Fruit fly (Drosophila melanogaster) whole organism, pupa: ENCODE results near the gene plum.

Experiments
- CG10348 ChIP-seq: fragments of 200-800 bp; sonication (Bioruptor generic); IDR thresholded peaks from 2 replicates; pipeline ENCODE4 v1.3.6; 2022; ENCODE audit warnings: missing biosample characterization, missing genetic modification characterization
- CG4496 ChIP-seq: fragments of 200-800 bp; sonication (Bioruptor generic); IDR thresholded peaks from 3 replicates; pipeline ENCODE4 v1.3.6; 2022; ENCODE audit warnings: missing biosample characterization, missing genetic modification characterization
- CG8159 ChIP-seq: fragments of 200-800 bp; sonication (Bioruptor generic); optimal IDR thresholded peaks from 3 replicates; lab custom pipeline; 2018; ENCODE audit warnings: missing biosample characterization, mild to moderate bottlenecking, missing genetic modification characterization, moderate library complexity
- CG8301 ChIP-seq: fragments of 200-800 bp; sonication (Bioruptor generic); optimal IDR thresholded peaks from 2 replicates; lab custom pipeline; 2018; ENCODE audit warnings: missing biosample characterization, mild to moderate bottlenecking, missing genetic modification characterization
- EcR ChIP-seq: fragments of 200-800 bp; sonication (Bioruptor generic); optimal IDR thresholded peaks from 3 replicates; lab custom pipeline; 2019; ENCODE audit warnings: missing biosample characterization, missing genetic modification characterization, mild to moderate bottlenecking, moderate library complexity, missing genetic modification reagents
- Ets98B ChIP-seq: fragments of 200-800 bp; sonication (Bioruptor generic); IDR thresholded peaks from 2 replicates; pipeline ENCODE4 v1.3.6; 2022; ENCODE audit warnings: missing biosample characterization, missing genetic modification characterization
- Pif1A ChIP-seq: fragments of 200-800 bp; sonication (Bioruptor generic); optimal IDR thresholded peaks from 3 replicates; lab custom pipeline; 2016; ENCODE audit warnings: missing biosample characterization, missing genetic modification characterization
- Pif1B ChIP-seq: fragments of 200-800 bp; sonication (Bioruptor generic); optimal IDR thresholded peaks from 3 replicates; lab custom pipeline; 2016; ENCODE audit warnings: missing biosample characterization, missing genetic modification characterization
- Snoo ChIP-seq: fragments of 200-800 bp; sonication (Bioruptor generic); optimal IDR thresholded peaks from 3 replicates; lab custom pipeline; 2017; ENCODE audit warnings: missing biosample characterization, mild to moderate bottlenecking, missing genetic modification characterization, inconsistent platforms
- fd96Ca ChIP-seq: fragments of 200-800 bp; sonication (Bioruptor generic); IDR thresholded peaks from 3 replicates; pipeline ENCODE4 v1.3.6; 2022; ENCODE audit warnings: missing biosample characterization, missing genetic modification characterization
- rn ChIP-seq: fragments of 200-800 bp; sonication (Bioruptor generic); IDR thresholded peaks from 2 replicates; pipeline ENCODE4 v1.3.6; 2022; ENCODE audit warnings: missing biosample characterization, missing genetic modification characterization

- peak; percentile 60; the same call in 2 of the 3 replicates for TF ChIP-seq CG4496
- TF ChIP-seq Pif1A: peak; percentile 35
- no peak for TF ChIP-seq rn (GFP tag; lab: Robert Waterston, UW)
- TF ChIP-seq fd96Ca (GFP tag; lab: Robert Waterston, UW): no peak
- TF ChIP-seq CG8159: peak; percentile 45
- TF ChIP-seq CG8301 (tag; lab: Kevin White, UChicago): peak; percentile 37
- TF ChIP-seq Ets98B: peak; percentile 54; the same call in 1 of the 2 replicates
- TF ChIP-seq EcR (GFP tag; lab: Kevin White, UChicago): no peak
- TF ChIP-seq CG10348 (GFP tag; lab: Robert Waterston, UW): no peak
- TF ChIP-seq Snoo (tag; lab: Kevin White, UChicago): peak; percentile 6
- no peak for TF ChIP-seq Pif1B (GFP tag; lab: Kevin White, UChicago)
Observed at dm6 chr3R:26436540-26436939, 98.5 kb downstream of the plum start.
